Worm (Caenorhabditis elegans) whole organism, L3 larva: ENCODE results near the gene C27H5.12.

ENCODE experiments used
- ZK546.5 ChIP-seq: sonication (generic microtip); optimal IDR thresholded peaks from 2 replicates; lab custom pipeline; 2017; ENCODE audit warnings: missing biosample characterization, missing genetic modification characterization
- ama-1 ChIP-seq: fragments of 150-350 bp; optimal IDR thresholded peaks from 2 replicates; lab custom pipeline; 2018
- ceh-16 ChIP-seq: sonication (generic microtip); optimal IDR thresholded peaks from 2 replicates; lab custom pipeline; 2017; ENCODE audit warnings: missing biosample characterization, missing genetic modification characterization
- ceh-28 ChIP-seq: fragments of 150-350 bp; optimal IDR thresholded peaks from 2 replicates; lab custom pipeline; 2014; ENCODE audit warnings: missing biosample characterization, missing genetic modification reagents, missing genetic modification characterization
- ceh-9 ChIP-seq: sonication (generic microtip); optimal IDR thresholded peaks from 2 replicates; lab custom pipeline; 2018; ENCODE audit warnings: missing biosample characterization, missing genetic modification characterization
- daf-12 ChIP-seq: fragments of 150-350 bp; optimal IDR thresholded peaks from 2 replicates; lab custom pipeline; 2014; ENCODE audit warnings: missing biosample characterization, missing genetic modification reagents, missing genetic modification characterization
- egl-5 ChIP-seq: fragments of 150-350 bp; optimal IDR thresholded peaks from 2 replicates; lab custom pipeline; 2017; ENCODE audit warnings: missing biosample characterization, missing genetic modification reagents, missing genetic modification characterization, inconsistent platforms
- elt-2 ChIP-seq: sonication (generic microtip); optimal IDR thresholded peaks from 2 replicates; lab custom pipeline; 2016; ENCODE audit warnings: missing genetic modification reagents, mild to moderate bottlenecking, missing genetic modification characterization, missing compliant biosample characterization
- elt-3 ChIP-seq, 3 experiments: fragments of 150-350 bp in 1 of 3; sonication (generic microtip) in 2 of 3; optimal IDR thresholded peaks; 2 replicates in 2 of 3; 4 replicates in 1 of 3; lab custom pipeline; 2014 to 2017; ENCODE audit warnings: missing biosample characterization in 3 of 3, missing genetic modification characterization in 3 of 3
- eor-1 ChIP-seq, 2 experiments: fragments of 150-350 bp; optimal IDR thresholded peaks; 2 replicates each; lab custom pipeline; 2014 to 2018; ENCODE audit warnings: missing biosample characterization in 2 of 2, missing genetic modification characterization in 2 of 2
- fkh-10 ChIP-seq: sonication (generic microtip); optimal IDR thresholded peaks from 2 replicates; lab custom pipeline; 2017; ENCODE audit warnings: missing biosample characterization, missing genetic modification reagents, missing genetic modification characterization
- fkh-2 ChIP-seq: fragments of 150-350 bp; optimal IDR thresholded peaks from 2 replicates; lab custom pipeline; 2014; ENCODE audit warnings: missing biosample characterization, missing genetic modification reagents, missing genetic modification characterization
- fos-1 ChIP-seq: fragments of 150-350 bp; optimal IDR thresholded peaks from 2 replicates; lab custom pipeline; 2014; ENCODE audit warnings: missing biosample characterization, missing genetic modification characterization
- hmg-11 ChIP-seq: sonication (generic microtip); optimal IDR thresholded peaks from 2 replicates; lab custom pipeline; 2016; ENCODE audit warnings: missing genetic modification characterization, missing compliant biosample characterization
- jun-1 ChIP-seq: fragments of 150-350 bp; optimal IDR thresholded peaks from 2 replicates; lab custom pipeline; 2014; ENCODE audit warnings: missing biosample characterization, missing genetic modification reagents, missing genetic modification characterization
- lin-39 ChIP-seq: fragments of 150-350 bp; optimal IDR thresholded peaks from 2 replicates; lab custom pipeline; 2018; ENCODE audit warnings: missing biosample characterization, missing genetic modification reagents, missing genetic modification characterization
- lsy-12 ChIP-seq: sonication (generic microtip); optimal IDR thresholded peaks from 2 replicates; lab custom pipeline; 2016; ENCODE audit warnings: mild to moderate bottlenecking, missing genetic modification characterization, missing compliant biosample characterization
- mml-1 ChIP-seq: fragments of 150-350 bp; sonication (generic microtip); optimal IDR thresholded peaks from 3 replicates; lab custom pipeline; 2014; ENCODE audit warnings: missing biosample characterization, missing genetic modification characterization
- nhr-11 ChIP-seq: fragments of 150-350 bp; optimal IDR thresholded peaks from 2 replicates; lab custom pipeline; 2014; ENCODE audit warnings: missing biosample characterization, missing genetic modification characterization
- nhr-23 ChIP-seq: fragments of 150-350 bp; optimal IDR thresholded peaks from 2 replicates; lab custom pipeline; 2014; ENCODE audit warnings: missing biosample characterization, missing genetic modification reagents, missing genetic modification characterization
- nhr-237 ChIP-seq: fragments of 150-350 bp; optimal IDR thresholded peaks from 2 replicates; lab custom pipeline; 2014; ENCODE audit warnings: missing biosample characterization, missing genetic modification characterization
- nhr-25 ChIP-seq: sonication (generic microtip); optimal IDR thresholded peaks from 2 replicates; lab custom pipeline; 2017; ENCODE audit warnings: missing biosample characterization, missing genetic modification characterization
- nhr-28 ChIP-seq: fragments of 150-350 bp; optimal IDR thresholded peaks from 2 replicates; lab custom pipeline; 2014; ENCODE audit warnings: missing biosample characterization, missing genetic modification characterization
- nhr-43 ChIP-seq: sonication (generic microtip); optimal IDR thresholded peaks from 2 replicates; lab custom pipeline; 2016; ENCODE audit warnings: mild to moderate bottlenecking, missing genetic modification characterization, missing compliant biosample characterization; ENCODE audit not compliant: poor library complexity, severe bottlenecking
- nhr-67 ChIP-seq: fragments of 150-350 bp; optimal IDR thresholded peaks from 2 replicates; lab custom pipeline; 2014; ENCODE audit warnings: missing biosample characterization, missing genetic modification characterization
- nhr-76 ChIP-seq: fragments of 150-350 bp; sonication (generic microtip); optimal IDR thresholded peaks from 5 replicates; lab custom pipeline; 2014; ENCODE audit warnings: missing biosample characterization, missing genetic modification characterization
- pha-4 ChIP-seq: fragments of 150-350 bp; optimal IDR thresholded peaks from 2 replicates; lab custom pipeline; 2014; ENCODE audit warnings: missing biosample characterization, missing genetic modification reagents, missing genetic modification characterization
- pqm-1 ChIP-seq: fragments of 150-350 bp; optimal IDR thresholded peaks from 2 replicates; lab custom pipeline; 2017; ENCODE audit warnings: missing biosample characterization, missing genetic modification characterization, inconsistent platforms
- sea-2 ChIP-seq: fragments of 150-350 bp; sonication (generic microtip); optimal IDR thresholded peaks from 4 replicates; lab custom pipeline; 2014; ENCODE audit warnings: missing biosample characterization, missing genetic modification reagents, missing genetic modification characterization
- skn-1 ChIP-seq: fragments of 150-350 bp; optimal IDR thresholded peaks from 2 replicates; lab custom pipeline; 2014; ENCODE audit warnings: missing biosample characterization, missing genetic modification characterization
- snpc-4 ChIP-seq: fragments of 150-350 bp; optimal IDR thresholded peaks from 2 replicates; lab custom pipeline; 2014; ENCODE audit warnings: missing biosample characterization, missing genetic modification characterization
- unc-39 ChIP-seq: sonication (generic microtip); optimal IDR thresholded peaks from 4 replicates; lab custom pipeline; 2017; ENCODE audit warnings: missing biosample characterization, missing genetic modification characterization
- zag-1 ChIP-seq: fragments of 150-350 bp; optimal IDR thresholded peaks from 2 replicates; lab custom pipeline; 2014; ENCODE audit warnings: missing biosample characterization, missing genetic modification characterization
- ztf-11 ChIP-seq: fragments of 150-350 bp; optimal IDR thresholded peaks from 2 replicates; lab custom pipeline; 2014; ENCODE audit warnings: missing biosample characterization, missing genetic modification characterization
- ztf-4 ChIP-seq: fragments of 150-350 bp; optimal IDR thresholded peaks from 2 replicates; lab custom pipeline; 2014; ENCODE audit warnings: missing biosample characterization, missing genetic modification characterization

C27H5.12 gene

ce11 chrII:7165749-7166148, 4.3 kb upstream of the C27H5.12 start, which contains the start of gene mfsd-13.2:
Gene mfsd-13.2 (minus strand): TSS chrII:7165849.
- TF ChIP-seq nhr-237 (no peak), fkh-10 (GFP tag; lab: Kevin White, UChicago) (no peak), fos-1 (tag; lab: Kevin White, UChicago) (no peak), ceh-9 (tag; lab: Kevin White, UChicago) (no peak), nhr-43 (tag; lab: Kevin White, UChicago) (no peak), ceh-16 (no peak), ama-1 (lab: Kevin White, UChicago) (no peak), unc-39 (tag; lab: Kevin White, UChicago) (no peak), nhr-67 (no peak), ztf-4 (tag; lab: Kevin White, UChicago) (no peak), nhr-25 (tag; lab: Kevin White, UChicago) (no peak), ceh-28 (tag; lab: Kevin White, UChicago) (no peak), pha-4 (no peak), snpc-4 (tag; lab: Kevin White, UChicago) (no peak), egl-5 (tag; lab: Kevin White, UChicago) (no peak), skn-1 (tag; lab: Kevin White, UChicago) (no peak), ztf-11 (tag; lab: Kevin White, UChicago) (no peak)
- TF ChIP-seq, all 47 proteins: peak for 0

ce11 chrII:7157415-7157814, 4.0 kb downstream of the C27H5.12 start:
- TF ChIP-seq fos-1 (tag; lab: Kevin White, UChicago): peak; percentile 6
- peak; percentile 50 for TF ChIP-seq pqm-1 (tag; lab: Kevin White, UChicago)
- no peak for TF ChIP-seq sea-2 (GFP tag; lab: Kevin White, UChicago)
- peak; percentile 42 for TF ChIP-seq ceh-28 (tag; lab: Kevin White, UChicago)
- peak; percentile 18 for TF ChIP-seq nhr-23
- TF ChIP-seq jun-1 (tag; lab: Kevin White, UChicago): peak; percentile 54
- peak; percentile 64 for TF ChIP-seq pha-4
- TF ChIP-seq mml-1 (tag; lab: Kevin White, UChicago): no peak
- TF ChIP-seq daf-12 (tag; lab: Kevin White, UChicago): no peak
- TF ChIP-seq elt-2 (tag; lab: Kevin White, UChicago): peak; percentile 89
- TF ChIP-seq eor-1 (tag; optimal IDR thresholded peaks at IDR 0.05; lab: Kevin White, UChicago): no peak
- TF ChIP-seq nhr-25 (tag; lab: Kevin White, UChicago): peak; percentile 0

- TF ChIP-seq zag-1 (tag; lab: Kevin White, UChicago) (no peak), elt-2 (tag; lab: Kevin White, UChicago) (peak; percentile 20), ama-1 (lab: Kevin White, UChicago) (peak; percentile 27), nhr-28 (tag; lab: Kevin White, UChicago) (no peak), ztf-4 (tag; lab: Kevin White, UChicago) (no peak), lin-39 (tag; lab: Kevin White, UChicago) (no peak), hmg-11 (tag; lab: Kevin White, UChicago) (no peak), elt-3 (tag; optimal IDR thresholded peaks at IDR 0.05; lab: Kevin White, UChicago) (no peak), nhr-25 (tag; lab: Kevin White, UChicago) (peak; percentile 13)
- TF ChIP-seq, all 47 proteins: peak for 3
Measured at ce11 chrII:7155392-7155791, 6.0 kb downstream of the C27H5.12 start, which contains the start of gene C27H5.2. Gene C27H5.2 (plus strand): TSS chrII:7155581.

- TF ChIP-seq pha-4: no peak
- TF ChIP-seq elt-3 (tag; optimal IDR thresholded peaks at IDR 0.05; lab: Kevin White, UChicago): no peak
- TF ChIP-seq nhr-67: no peak
- no peak for TF ChIP-seq nhr-23
- no peak for TF ChIP-seq nhr-76 (tag; lab: Kevin White, UChicago)
- no peak for TF ChIP-seq fkh-2 (tag; lab: Kevin White, UChicago)
- TF ChIP-seq ZK546.5 (tag; lab: Kevin White, UChicago): no peak
- no peak for TF ChIP-seq nhr-25 (tag; lab: Kevin White, UChicago)
- TF ChIP-seq ceh-28 (tag; lab: Kevin White, UChicago): no peak
- TF ChIP-seq elt-2 (tag; lab: Kevin White, UChicago): no peak
- no peak for TF ChIP-seq pqm-1 (tag; lab: Kevin White, UChicago)
- no peak for TF ChIP-seq ceh-9 (tag; lab: Kevin White, UChicago)
- no peak for TF ChIP-seq nhr-11 (tag; lab: Kevin White, UChicago)
- TF ChIP-seq egl-5 (tag; lab: Kevin White, UChicago): no peak
- TF ChIP-seq nhr-28 (tag; lab: Kevin White, UChicago): no peak
- no peak for TF ChIP-seq lsy-12 (tag; lab: Kevin White, UChicago)
Measured at ce11 chrII:7154711-7155110, 6.7 kb downstream of the C27H5.12 start.
